Worm (Caenorhabditis elegans) whole organism, L2 larva: ENCODE measurements around the gene sms-3.

Experiments used
- C34F6.9 ChIP-seq: fragments of 150-350 bp; optimal IDR thresholded peaks from 2 replicates; lab custom pipeline; 2014; ENCODE audit warnings: missing biosample characterization, missing genetic modification characterization
- F13H6.1 ChIP-seq: sonication (generic microtip); optimal IDR thresholded peaks from 2 replicates; lab custom pipeline; 2016; ENCODE audit warnings: missing genetic modification characterization, missing compliant biosample characterization
- R02D3.7 ChIP-seq: fragments of 150-350 bp; optimal IDR thresholded peaks from 2 replicates; lab custom pipeline; 2014; ENCODE audit warnings: missing biosample characterization, missing genetic modification characterization
- Y55F3AM.14 ChIP-seq: fragments of 200-800 bp; sonication (Bioruptor generic); optimal IDR thresholded peaks from 2 replicates; lab custom pipeline; 2018; ENCODE audit warnings: mild to moderate bottlenecking, missing genetic modification characterization, missing compliant biosample characterization
- ZK546.5 ChIP-seq: sonication (generic microtip); optimal IDR thresholded peaks from 2 replicates; lab custom pipeline; 2017; ENCODE audit warnings: missing biosample characterization, missing genetic modification characterization
- alr-1 ChIP-seq: fragments of 150-350 bp; optimal IDR thresholded peaks from 2 replicates; lab custom pipeline; 2014; ENCODE audit warnings: missing biosample characterization, missing genetic modification characterization
- aly-2 ChIP-seq: fragments of 150-350 bp; optimal IDR thresholded peaks from 2 replicates; lab custom pipeline; 2014; ENCODE audit warnings: missing biosample characterization, missing genetic modification characterization
- ama-1 ChIP-seq: fragments of 150-350 bp; optimal IDR thresholded peaks from 2 replicates; lab custom pipeline; 2018; ENCODE audit warnings: inconsistent platforms
- blmp-1 ChIP-seq: sonication (generic microtip); optimal IDR thresholded peaks from 2 replicates; lab custom pipeline; 2017; ENCODE audit warnings: missing genetic modification characterization, mild to moderate bottlenecking, missing compliant biosample characterization, antibody characterized with exemption, moderate library complexity; ENCODE audit not compliant: insufficient read depth
- ceh-16 ChIP-seq: fragments of 150-350 bp; optimal IDR thresholded peaks from 2 replicates; lab custom pipeline; 2014; ENCODE audit warnings: missing biosample characterization, missing genetic modification characterization
- ceh-82 ChIP-seq: fragments of 150-350 bp; optimal IDR thresholded peaks from 2 replicates; lab custom pipeline; 2014; ENCODE audit warnings: missing biosample characterization, missing genetic modification characterization
- dmd-4 ChIP-seq: sonication (generic microtip); optimal IDR thresholded peaks from 2 replicates; lab custom pipeline; 2017; ENCODE audit warnings: missing biosample characterization, missing genetic modification characterization
- egl-27 ChIP-seq: sonication (generic microtip); optimal IDR thresholded peaks from 3 replicates; lab custom pipeline; 2017; ENCODE audit warnings: missing biosample characterization, missing genetic modification reagents, missing genetic modification characterization
- elt-1 ChIP-seq: fragments of 150-350 bp; optimal IDR thresholded peaks from 2 replicates; lab custom pipeline; 2014; ENCODE audit warnings: missing biosample characterization, missing genetic modification characterization
- elt-3 ChIP-seq: sonication (generic microtip); optimal IDR thresholded peaks from 2 replicates; lab custom pipeline; 2017; ENCODE audit warnings: missing biosample characterization, missing genetic modification characterization
- fos-1 ChIP-seq: fragments of 150-350 bp; optimal IDR thresholded peaks from 2 replicates; lab custom pipeline; 2014; ENCODE audit warnings: missing biosample characterization, missing genetic modification characterization
- gmeb-1 ChIP-seq: fragments of 150-350 bp; optimal IDR thresholded peaks from 2 replicates; lab custom pipeline; 2014; ENCODE audit warnings: missing biosample characterization, missing genetic modification characterization
- lin-11 ChIP-seq: fragments of 150-350 bp; sonication (generic microtip); optimal IDR thresholded peaks from 2 replicates; lab custom pipeline; 2014; ENCODE audit warnings: missing biosample characterization, missing genetic modification characterization, inconsistent platforms, mixed read lengths
- lin-13 ChIP-seq: fragments of 150-350 bp; optimal IDR thresholded peaks from 2 replicates; lab custom pipeline; 2014; ENCODE audit warnings: missing biosample characterization, missing genetic modification reagents, missing genetic modification characterization
- lin-39 ChIP-seq: fragments of 150-350 bp; optimal IDR thresholded peaks from 2 replicates; lab custom pipeline; 2014; ENCODE audit warnings: missing biosample characterization, missing genetic modification reagents, missing genetic modification characterization
- lsy-2 ChIP-seq, 2 experiments: fragments of 150-350 bp in 1 of 2; sonication (generic microtip) in 1 of 2; optimal IDR thresholded peaks; 2 replicates each; lab custom pipeline; 2014 to 2017; ENCODE audit warnings: missing biosample characterization in 2 of 2, missing genetic modification characterization in 2 of 2
- mbf-1 ChIP-seq: sonication (generic microtip); optimal IDR thresholded peaks from 2 replicates; lab custom pipeline; 2017; ENCODE audit warnings: missing biosample characterization, missing genetic modification characterization
- mdl-1 ChIP-seq, 2 experiments: fragments of 150-350 bp in 1 of 2; sonication (generic microtip) in 1 of 2; optimal IDR thresholded peaks; 2 replicates each; lab custom pipeline; 2017; ENCODE audit warnings: missing biosample characterization in 2 of 2, missing genetic modification characterization in 2 of 2
- nhr-10 ChIP-seq: sonication (generic microtip); optimal IDR thresholded peaks from 2 replicates; lab custom pipeline; 2017; ENCODE audit warnings: missing biosample characterization, missing genetic modification characterization
- nhr-11 ChIP-seq: fragments of 150-350 bp; optimal IDR thresholded peaks from 2 replicates; lab custom pipeline; 2014; ENCODE audit warnings: missing biosample characterization, missing genetic modification characterization
- nhr-12 ChIP-seq: fragments of 150-350 bp; optimal IDR thresholded peaks from 2 replicates; lab custom pipeline; 2014; ENCODE audit warnings: missing biosample characterization, missing genetic modification characterization
- nhr-129 ChIP-seq: fragments of 150-350 bp; optimal IDR thresholded peaks from 2 replicates; lab custom pipeline; 2014; ENCODE audit warnings: missing biosample characterization, missing genetic modification characterization
- nhr-21 ChIP-seq: fragments of 150-350 bp; optimal IDR thresholded peaks from 2 replicates; lab custom pipeline; 2014; ENCODE audit warnings: missing biosample characterization, missing genetic modification characterization
- nhr-23 ChIP-seq: fragments of 150-350 bp; optimal IDR thresholded peaks from 2 replicates; lab custom pipeline; 2014; ENCODE audit warnings: missing biosample characterization, missing genetic modification reagents, missing genetic modification characterization
- nhr-237 ChIP-seq: fragments of 150-350 bp; optimal IDR thresholded peaks from 2 replicates; lab custom pipeline; 2014; ENCODE audit warnings: missing biosample characterization, missing genetic modification characterization
- nhr-25 ChIP-seq: fragments of 150-350 bp; sonication (generic microtip); optimal IDR thresholded peaks from 3 replicates; lab custom pipeline; 2014; ENCODE audit warnings: missing biosample characterization, missing genetic modification characterization
- nhr-6 ChIP-seq: fragments of 150-350 bp; optimal IDR thresholded peaks from 2 replicates; lab custom pipeline; 2014; ENCODE audit warnings: missing biosample characterization, missing genetic modification characterization
- nhr-77 ChIP-seq: fragments of 150-350 bp; optimal IDR thresholded peaks from 2 replicates; lab custom pipeline; 2014; ENCODE audit warnings: missing biosample characterization, missing genetic modification characterization
- peb-1 ChIP-seq: fragments of 150-350 bp; optimal IDR thresholded peaks from 2 replicates; lab custom pipeline; 2014; ENCODE audit warnings: missing biosample characterization, missing genetic modification characterization
- sem-4 ChIP-seq: fragments of 150-350 bp; optimal IDR thresholded peaks from 2 replicates; lab custom pipeline; 2014; ENCODE audit warnings: missing biosample characterization, missing genetic modification reagents, missing genetic modification characterization
- sma-3 ChIP-seq: sonication (generic microtip); optimal IDR thresholded peaks from 2 replicates; lab custom pipeline; 2016; ENCODE audit warnings: missing genetic modification reagents, missing genetic modification characterization, missing compliant biosample characterization
- sma-9 ChIP-seq, 2 experiments: fragments of 150-350 bp in 1 of 2; sonication (generic microtip) in 1 of 2; optimal IDR thresholded peaks; 2 replicates each; lab custom pipeline; 2014 to 2016; ENCODE audit warnings: missing genetic modification characterization in 2 of 2, mild to moderate bottlenecking in 1 of 2, missing biosample characterization in 1 of 2, missing compliant biosample characterization in 1 of 2, missing genetic modification reagents in 1 of 2, moderate library complexity in 1 of 2
- snpc-4 ChIP-seq: fragments of 150-350 bp; optimal IDR thresholded peaks from 2 replicates; lab custom pipeline; 2014; ENCODE audit warnings: missing biosample characterization, missing genetic modification characterization
- unc-39 ChIP-seq: fragments of 150-350 bp; optimal IDR thresholded peaks from 2 replicates; lab custom pipeline; 2014; ENCODE audit warnings: missing biosample characterization, missing genetic modification characterization
- unc-55 ChIP-seq: fragments of 150-350 bp; sonication (generic microtip); optimal IDR thresholded peaks from 3 replicates; lab custom pipeline; 2014; ENCODE audit warnings: missing biosample characterization, missing genetic modification reagents, missing genetic modification characterization
- unc-62 ChIP-seq: fragments of 150-350 bp; optimal IDR thresholded peaks from 2 replicates; lab custom pipeline; 2014; ENCODE audit warnings: missing biosample characterization, missing genetic modification reagents, missing genetic modification characterization
- zag-1 ChIP-seq: fragments of 150-350 bp; optimal IDR thresholded peaks from 2 replicates; lab custom pipeline; 2014; ENCODE audit warnings: missing biosample characterization, missing genetic modification characterization
- ztf-1 ChIP-seq: fragments of 200-800 bp; sonication (Bioruptor generic); conservative IDR thresholded peaks from 2 replicates; pipeline ENCODE4 v1.3.6; 2022; ENCODE audit warnings: missing genetic modification characterization, missing compliant biosample characterization
- ztf-11 ChIP-seq: sonication (generic microtip); optimal IDR thresholded peaks from 2 replicates; lab custom pipeline; 2017; ENCODE audit warnings: missing biosample characterization, missing genetic modification characterization
- ztf-4 ChIP-seq: fragments of 150-350 bp; optimal IDR thresholded peaks from 2 replicates; lab custom pipeline; 2014; ENCODE audit warnings: missing biosample characterization, missing genetic modification characterization

The sms-3 gene

ce11 chrIII:1612974-1613568, 12.1 kb upstream of the sms-3 start:
- TF ChIP-seq alr-1 (tag; lab: Kevin White, UChicago), result no peak
- TF ChIP-seq nhr-11 (tag; lab: Kevin White, UChicago), result no peak
- no peak for TF ChIP-seq mbf-1 (tag; lab: Kevin White, UChicago)
- TF ChIP-seq C34F6.9, result no peak
- TF ChIP-seq lin-13 (GFP tag; lab: Kevin White, UChicago), result no peak
- TF ChIP-seq dmd-4 (tag; lab: Kevin White, UChicago), result no peak
- TF ChIP-seq nhr-12 (tag; lab: Kevin White, UChicago), result no peak
- TF ChIP-seq sem-4 (tag; lab: Kevin White, UChicago), result no peak
- no peak for TF ChIP-seq ceh-82
- no peak for TF ChIP-seq nhr-6
- no peak for TF ChIP-seq ama-1 (lab: Kevin White, UChicago)
- no peak for TF ChIP-seq blmp-1 (tag; lab: Kevin White, UChicago)
- no peak for TF ChIP-seq nhr-21 (tag; lab: Kevin White, UChicago)
- no peak for TF ChIP-seq unc-39 (tag; lab: Kevin White, UChicago)

ce11 chrIII:1610938-1611337, 10.0 kb upstream of the sms-3 start:
- TF ChIP-seq gmeb-1 (no peak), dmd-4 (tag; lab: Kevin White, UChicago) (no peak), nhr-12 (tag; lab: Kevin White, UChicago) (no peak), lin-11 (no peak), lin-39 (tag; lab: Kevin White, UChicago) (no peak), ceh-82 (no peak), sma-3 (GFP tag; lab: Kevin White, UChicago) (no peak), ceh-16 (tag; lab: Kevin White, UChicago) (no peak), mdl-1 (tag; optimal IDR thresholded peaks at IDR 0.05; lab: Kevin White, UChicago) (no peak)

- TF ChIP-seq peb-1 (tag; lab: Kevin White, UChicago) (no peak), lin-13 (GFP tag; lab: Kevin White, UChicago) (no peak), ceh-82 (no peak), zag-1 (tag; lab: Kevin White, UChicago) (no peak)
Observed at ce11 chrIII:1607659-1608058, 6.7 kb upstream of the sms-3 start.

- no peak for TF ChIP-seq sma-3 (GFP tag; lab: Kevin White, UChicago)
- peak; percentile 3 for TF ChIP-seq unc-55
- no peak for TF ChIP-seq mbf-1 (tag; lab: Kevin White, UChicago)
- no peak for TF ChIP-seq nhr-6
- no peak for TF ChIP-seq nhr-21 (tag; lab: Kevin White, UChicago)
- no peak for TF ChIP-seq ceh-82
- TF ChIP-seq nhr-10 (tag; lab: Kevin White, UChicago), result no peak
- no peak for TF ChIP-seq nhr-77 (tag; lab: Kevin White, UChicago)
- TF ChIP-seq unc-39 (tag; lab: Kevin White, UChicago), result no peak
- no peak for TF ChIP-seq mdl-1 (tag; optimal IDR thresholded peaks at IDR 0.05; lab: Kevin White, UChicago)
- TF ChIP-seq ZK546.5 (tag; lab: Kevin White, UChicago), result no peak
- no peak for TF ChIP-seq nhr-11 (tag; lab: Kevin White, UChicago)
- no peak for TF ChIP-seq snpc-4 (tag; lab: Kevin White, UChicago)
- TF ChIP-seq unc-62 (GFP tag; lab: Kevin White, UChicago), result no peak
- TF ChIP-seq nhr-25 (tag; lab: Kevin White, UChicago), result no peak
- no peak for TF ChIP-seq nhr-129
- TF ChIP-seq R02D3.7 (tag; lab: Kevin White, UChicago), result no peak
- TF ChIP-seq Y55F3AM.14 (GFP tag; lab: Kevin White, UChicago), result peak; percentile 46
- peak; percentile 5 for TF ChIP-seq C34F6.9
- no peak for TF ChIP-seq nhr-12 (tag; lab: Kevin White, UChicago)
- TF ChIP-seq elt-1 (tag; lab: Kevin White, UChicago), result no peak
- TF ChIP-seq ztf-1 (GFP tag; lab: Robert Waterston, UW), result no peak
- no peak for TF ChIP-seq alr-1 (tag; lab: Kevin White, UChicago)
- no peak for TF ChIP-seq ama-1 (lab: Kevin White, UChicago)
- no peak for TF ChIP-seq ztf-11 (tag; lab: Kevin White, UChicago)
- TF ChIP-seq nhr-237 (tag; lab: Kevin White, UChicago), result no peak
- no peak for TF ChIP-seq fos-1 (tag; lab: Kevin White, UChicago)
- TF ChIP-seq elt-3, result no peak
- TF ChIP-seq ceh-16 (tag; lab: Kevin White, UChicago), result no peak
- no peak for TF ChIP-seq nhr-23 (tag; lab: Kevin White, UChicago)
- TF ChIP-seq zag-1 (tag; lab: Kevin White, UChicago), result no peak
- peak; percentile 6 for TF ChIP-seq sma-9 (GFP tag; optimal IDR thresholded peaks at IDR 0.05; lab: Kevin White, UChicago)
- TF ChIP-seq sma-9 (tag; optimal IDR thresholded peaks at IDR 0.05; lab: Kevin White, UChicago), result no peak
- TF ChIP-seq ztf-4 (tag; lab: Kevin White, UChicago), result no peak
- TF ChIP-seq aly-2 (tag; lab: Kevin White, UChicago), result no peak
- TF ChIP-seq F13H6.1 (tag; lab: Kevin White, UChicago), result peak; percentile 19
- TF ChIP-seq lsy-2 (tag; optimal IDR thresholded peaks at IDR 0.05; lab: Kevin White, UChicago), result peak; percentile 24 to 47
- TF ChIP-seq egl-27 (tag; lab: Kevin White, UChicago), result no peak
- TF ChIP-seq dmd-4 (tag; lab: Kevin White, UChicago), result no peak
- no peak for TF ChIP-seq lin-39 (tag; lab: Kevin White, UChicago)
Observed at ce11 chrIII:1604514-1604976, 3.6 kb upstream of the sms-3 start, which contains the start of gene Y22D7AL.6. TSS of gene Y22D7AL.6 (plus strand) at chrIII:1604926.
